Fruit fly (Drosophila melanogaster) whole organism, embryonic: ENCODE measurements around the gene Uba2.

Experiments
- Abd-B ChIP-seq: fragments of 200-800 bp; sonication (Bioruptor generic); optimal IDR thresholded peaks from 2 replicates; lab custom pipeline; 2018; ENCODE audit warnings: missing biosample characterization, mild to moderate bottlenecking, missing genetic modification characterization, moderate library complexity
- Ada2b ChIP-seq: fragments of 200-800 bp; sonication (Bioruptor generic); IDR thresholded peaks from 2 replicates; pipeline ENCODE4 v1.3.6; 2022; ENCODE audit warnings: missing biosample characterization, missing genetic modification characterization
- Antp ChIP-seq: fragments of 200-800 bp; sonication (Bioruptor generic); optimal IDR thresholded peaks from 3 replicates; lab custom pipeline; 2016; ENCODE audit warnings: missing biosample characterization, missing genetic modification characterization
- Bdp1 ChIP-seq: fragments of 200-800 bp; sonication (Bioruptor generic); optimal IDR thresholded peaks from 3 replicates; lab custom pipeline; 2016; ENCODE audit warnings: missing biosample characterization, missing genetic modification characterization
- CG10462 ChIP-seq: fragments of 200-800 bp; sonication (Bioruptor generic); optimal IDR thresholded peaks from 2 replicates; lab custom pipeline; 2016; ENCODE audit warnings: missing biosample characterization, missing genetic modification characterization
- CG10565 ChIP-seq: fragments of 200-800 bp; sonication (Bioruptor generic); optimal IDR thresholded peaks from 3 replicates; lab custom pipeline; 2016; ENCODE audit warnings: missing biosample characterization, mild to moderate bottlenecking, missing genetic modification characterization
- CG10979 ChIP-seq: fragments of 200-800 bp; sonication (Bioruptor generic); optimal IDR thresholded peaks from 2 replicates; lab custom pipeline; 2018; ENCODE audit warnings: missing biosample characterization, mild to moderate bottlenecking, missing genetic modification characterization, moderate library complexity
- CG12391 ChIP-seq: fragments of 200-800 bp; sonication (Bioruptor generic); optimal IDR thresholded peaks from 3 replicates; lab custom pipeline; 2018; ENCODE audit warnings: missing biosample characterization, mild to moderate bottlenecking, missing genetic modification characterization, moderate library complexity
- CG12659 ChIP-seq: fragments of 200-800 bp; sonication (Bioruptor generic); optimal IDR thresholded peaks from 3 replicates; lab custom pipeline; 2017; ENCODE audit warnings: mild to moderate bottlenecking, missing biosample characterization, missing genetic modification reagents, missing genetic modification characterization
- CG13624 ChIP-seq: fragments of 200-800 bp; sonication (Bioruptor generic); optimal IDR thresholded peaks from 2 replicates; lab custom pipeline; 2016; ENCODE audit warnings: missing biosample characterization, missing genetic modification characterization
- CG14710 ChIP-seq: fragments of 200-800 bp; sonication (Bioruptor generic); optimal IDR thresholded peaks from 3 replicates; lab custom pipeline; 2019; ENCODE audit warnings: missing biosample characterization, mild to moderate bottlenecking, missing genetic modification characterization, moderate library complexity
- CG1603 ChIP-seq: fragments of 200-800 bp; sonication (Bioruptor generic); optimal IDR thresholded peaks from 2 replicates; lab custom pipeline; 2019; ENCODE audit warnings: missing biosample characterization, mild to moderate bottlenecking, missing genetic modification characterization, moderate library complexity
- CG17361 ChIP-seq: fragments of 200-800 bp; sonication (Bioruptor generic); IDR thresholded peaks from 3 replicates; pipeline ENCODE4 v1.3.6; 2022; ENCODE audit warnings: missing biosample characterization, missing genetic modification characterization
- CG17612 ChIP-seq: fragments of 200-800 bp; sonication (Bioruptor generic); IDR thresholded peaks from 2 replicates; pipeline ENCODE4 v1.3.6; 2022; ENCODE audit warnings: missing biosample characterization, missing genetic modification characterization
- CG17802 ChIP-seq: fragments of 200-800 bp; sonication (Bioruptor generic); optimal IDR thresholded peaks from 2 replicates; lab custom pipeline; 2018; ENCODE audit warnings: missing biosample characterization, mild to moderate bottlenecking, missing genetic modification characterization, moderate library complexity
- CG1792 ChIP-seq: fragments of 200-800 bp; sonication (Bioruptor generic); optimal IDR thresholded peaks from 2 replicates; lab custom pipeline; 2016; ENCODE audit warnings: missing biosample characterization, missing genetic modification characterization
- CG1832 ChIP-seq: fragments of 200-800 bp; sonication (Bioruptor generic); optimal IDR thresholded peaks from 2 replicates; lab custom pipeline; 2017; ENCODE audit warnings: missing biosample characterization, mild to moderate bottlenecking, missing genetic modification characterization, inconsistent platforms
- CG3065 ChIP-seq: fragments of 200-800 bp; sonication (Bioruptor generic); optimal IDR thresholded peaks from 2 replicates; lab custom pipeline; 2016; ENCODE audit warnings: missing biosample characterization, missing genetic modification characterization
- CG32532 ChIP-seq: fragments of 200-800 bp; sonication (Bioruptor generic); IDR thresholded peaks from 2 replicates; pipeline ENCODE4 v1.3.6; 2022; ENCODE audit warnings: missing biosample characterization, missing genetic modification characterization
- CG6175 ChIP-seq: fragments of 200-800 bp; sonication (Bioruptor generic); IDR thresholded peaks from 3 replicates; pipeline ENCODE4 v1.3.6; 2022; ENCODE audit warnings: missing biosample characterization, missing genetic modification characterization
- CG7745 ChIP-seq: fragments of 200-800 bp; sonication (Bioruptor generic); optimal IDR thresholded peaks from 2 replicates; lab custom pipeline; 2018; ENCODE audit warnings: missing biosample characterization, mild to moderate bottlenecking, missing genetic modification characterization, moderate library complexity
- CG9215 ChIP-seq: fragments of 200-800 bp; sonication (Bioruptor generic); IDR thresholded peaks from 2 replicates; pipeline ENCODE4 v1.3.6; 2022; ENCODE audit warnings: missing biosample characterization, missing genetic modification characterization
- CG9437 ChIP-seq: fragments of 200-800 bp; sonication (Bioruptor generic); optimal IDR thresholded peaks from 2 replicates; lab custom pipeline; 2018; ENCODE audit warnings: missing biosample characterization, mild to moderate bottlenecking, missing genetic modification characterization
- Camta ChIP-seq: fragments of 200-800 bp; sonication (Bioruptor generic); optimal IDR thresholded peaks from 2 replicates; lab custom pipeline; 2016; ENCODE audit warnings: missing biosample characterization, missing genetic modification characterization
- E2f2 ChIP-seq: fragments of 200-800 bp; sonication (Bioruptor generic); IDR thresholded peaks from 2 replicates; pipeline ENCODE4 v1.3.6; 2022; ENCODE audit warnings: missing biosample characterization, missing genetic modification characterization
- Fer1 ChIP-seq: fragments of 200-800 bp; sonication (Bioruptor generic); optimal IDR thresholded peaks from 2 replicates; lab custom pipeline; 2017; ENCODE audit warnings: missing biosample characterization, mild to moderate bottlenecking, missing genetic modification characterization
- Jarid2 ChIP-seq: fragments of 200-800 bp; sonication (Bioruptor generic); optimal IDR thresholded peaks from 3 replicates; lab custom pipeline; 2017; ENCODE audit warnings: mild to moderate bottlenecking, missing biosample characterization, missing genetic modification reagents, missing genetic modification characterization
- Lpt ChIP-seq: fragments of >200 bp; optimal IDR thresholded peaks from 2 replicates; lab custom pipeline; 2018; ENCODE audit warnings: missing biosample characterization, missing genetic modification characterization
- NC2β ChIP-seq: fragments of 200-800 bp; sonication (Bioruptor generic); optimal IDR thresholded peaks from 2 replicates; lab custom pipeline; 2016; ENCODE audit warnings: missing biosample characterization, missing genetic modification characterization
- Spps ChIP-seq: fragments of 200-800 bp; sonication (Bioruptor generic); optimal IDR thresholded peaks from 2 replicates; lab custom pipeline; 2018; ENCODE audit warnings: missing biosample characterization, mild to moderate bottlenecking, missing genetic modification characterization
- Sry-β ChIP-seq: fragments of 200-800 bp; sonication (Bioruptor generic); optimal IDR thresholded peaks from 2 replicates; lab custom pipeline; 2018; ENCODE audit warnings: missing biosample characterization, mild to moderate bottlenecking, missing genetic modification characterization, moderate library complexity
- Xrp1 ChIP-seq: fragments of 200-800 bp; sonication (Bioruptor generic); IDR thresholded peaks from 2 replicates; pipeline ENCODE4 v1.3.6; 2022; ENCODE audit warnings: missing biosample characterization, missing genetic modification characterization
- ab ChIP-seq: fragments of 200-800 bp; sonication (Bioruptor generic); optimal IDR thresholded peaks from 2 replicates; lab custom pipeline; 2016; ENCODE audit warnings: missing biosample characterization, missing genetic modification characterization
- ase ChIP-seq: fragments of 200-800 bp; sonication (Bioruptor generic); IDR thresholded peaks from 3 replicates; pipeline ENCODE4 v1.3.6; 2022; ENCODE audit warnings: missing biosample characterization, missing genetic modification characterization
- cas ChIP-seq: fragments of 200-800 bp; sonication (Bioruptor generic); IDR thresholded peaks from 2 replicates; pipeline ENCODE4 v1.3.6; 2022; ENCODE audit warnings: missing biosample characterization, missing genetic modification characterization
- croc ChIP-seq: fragments of 200-800 bp; sonication (Bioruptor generic); conservative IDR thresholded peaks from 3 replicates; pipeline ENCODE4 v1.3.6; 2022; ENCODE audit warnings: missing biosample characterization, missing genetic modification characterization
- danr ChIP-seq: fragments of 200-800 bp; sonication (Bioruptor generic); IDR thresholded peaks from 2 replicates; pipeline ENCODE4 v1.3.6; 2022; ENCODE audit warnings: missing biosample characterization, missing genetic modification characterization
- dimm ChIP-seq: fragments of 200-800 bp; sonication (Bioruptor generic); IDR thresholded peaks from 2 replicates; pipeline ENCODE4 v1.3.6; 2022; ENCODE audit warnings: missing biosample characterization, missing genetic modification characterization
- dm ChIP-seq: fragments of 200-800 bp; sonication (Bioruptor generic); optimal IDR thresholded peaks from 3 replicates; lab custom pipeline; 2016; ENCODE audit warnings: missing biosample characterization, missing genetic modification characterization
- gcm2 ChIP-seq: fragments of 200-800 bp; sonication (Bioruptor generic); optimal IDR thresholded peaks from 2 replicates; lab custom pipeline; 2016; ENCODE audit warnings: missing biosample characterization, missing genetic modification characterization
- h ChIP-seq: fragments of >200 bp; optimal IDR thresholded peaks from 2 replicates; lab custom pipeline; 2017
- lab ChIP-seq: fragments of 200-800 bp; sonication (Bioruptor generic); optimal IDR thresholded peaks from 3 replicates; lab custom pipeline; 2017; ENCODE audit warnings: missing biosample characterization, missing genetic modification characterization, mild to moderate bottlenecking, moderate library complexity, missing genetic modification reagents
- nau ChIP-seq: fragments of 200-800 bp; sonication (Bioruptor generic); optimal IDR thresholded peaks from 3 replicates; lab custom pipeline; 2017; ENCODE audit warnings: missing biosample characterization, mild to moderate bottlenecking, missing genetic modification characterization, missing genetic modification reagents
- pan ChIP-seq, 4 experiments: fragments of >200 bp in 3 of 4; fragments of 200-800 bp in 1 of 4; sonication (Bioruptor generic) in 1 of 4; optimal IDR thresholded peaks in 3 of 4; IDR thresholded peaks in 1 of 4; 2 replicates each; pipeline versions ENCODE4 v1.3.6 to Lab custom; 2017 to 2022; ENCODE audit warnings: missing biosample characterization in 2 of 4, missing genetic modification characterization in 2 of 4, mixed read lengths in 1 of 4
- pho ChIP-seq: fragments of 200-800 bp; sonication (Bioruptor generic); optimal IDR thresholded peaks from 2 replicates; lab custom pipeline; 2016; ENCODE audit warnings: missing biosample characterization, missing genetic modification characterization
- sd ChIP-seq: fragments of 200-800 bp; sonication (Bioruptor generic); optimal IDR thresholded peaks from 3 replicates; lab custom pipeline; 2018; ENCODE audit warnings: missing biosample characterization, mild to moderate bottlenecking, missing genetic modification characterization, moderate library complexity
- sens-2 ChIP-seq: fragments of 200-800 bp; sonication (Bioruptor generic); IDR thresholded peaks from 2 replicates; pipeline ENCODE4 v1.3.6; 2022; ENCODE audit warnings: missing biosample characterization, missing genetic modification characterization
- tna ChIP-seq: fragments of 200-800 bp; sonication (Bioruptor generic); IDR thresholded peaks from 2 replicates; pipeline ENCODE4 v1.3.6; 2022; ENCODE audit warnings: missing biosample characterization, missing genetic modification characterization; ENCODE audit not compliant: partially characterized antibody
- z ChIP-seq: fragments of 200-800 bp; sonication (Bioruptor generic); IDR thresholded peaks from 3 replicates; pipeline ENCODE4 v1.3.6; 2022; ENCODE audit warnings: missing biosample characterization, missing genetic modification characterization

Gene Uba2

dm6 chr3L:8153206-8153996 lies 25.8 kb upstream of the Uba2 start (continued):
- TF ChIP-seq Fer1 (GFP tag; lab: Kevin White, UChicago), result peak; percentile 48
- no peak for TF ChIP-seq dm
- TF ChIP-seq CG14710 (tag; lab: Kevin White, UChicago), result peak; percentile 29
- peak; percentile 19 for TF ChIP-seq CG10462 (GFP tag; lab: Kevin White, UChicago)
- peak; percentile 60; the same call in 1 of the 3 replicates for TF ChIP-seq ase (GFP tag; lab: Robert Waterston, UW)
- no peak for TF ChIP-seq CG13624 (GFP tag; lab: Kevin White, UChicago)
- TF ChIP-seq CG17612 (GFP tag; lab: Robert Waterston, UW), result no peak
- no peak for TF ChIP-seq CG17802
- TF ChIP-seq CG3065 (GFP tag; lab: Kevin White, UChicago), result no peak
- peak; percentile 10 for TF ChIP-seq NC2β (GFP tag; lab: Kevin White, UChicago)
- TF ChIP-seq CG9437 (GFP tag; lab: Kevin White, UChicago), result peak; percentile 43
- peak; percentile 53; the same call in 1 of the 3 replicates for TF ChIP-seq CG6175
- peak; percentile 47 for TF ChIP-seq lab (GFP tag; lab: Kevin White, UChicago)
- TF ChIP-seq cas, result no peak
- TF ChIP-seq Sry-β (GFP tag; lab: Kevin White, UChicago), result no peak
- peak; percentile 58 for TF ChIP-seq CG12659 (GFP tag; lab: Kevin White, UChicago)
- TF ChIP-seq dimm, result no peak
- TF ChIP-seq sens-2 (GFP tag; lab: Robert Waterston, UW), result no peak
- peak; percentile 33 for TF ChIP-seq Abd-B
- TF ChIP-seq Camta (GFP tag; lab: Kevin White, UChicago), result peak; percentile 26
- no peak for TF ChIP-seq CG9215 (GFP tag; lab: Robert Waterston, UW)
- TF ChIP-seq CG10979 (tag; lab: Kevin White, UChicago), result peak; percentile 61
- TF ChIP-seq CG1792, result no peak
- TF ChIP-seq CG10565 (GFP tag; lab: Kevin White, UChicago), result no peak
- TF ChIP-seq E2f2 (GFP tag; lab: Robert Waterston, UW), result no peak
- no peak for TF ChIP-seq Lpt
- 0 out of 3 replicates have a peak, but pooled peaks have one; percentile 29 for TF ChIP-seq CG17361 (GFP tag; lab: Robert Waterston, UW)
- TF ChIP-seq CG1832 (GFP tag; lab: Kevin White, UChicago), result no peak
- TF ChIP-seq gcm2, result no peak
- TF ChIP-seq pan (optimal IDR thresholded peaks at IDR 0.05; lab: Kevin White, UChicago), result no peak
- TF ChIP-seq pan (GFP tag; optimal IDR thresholded peaks at IDR 0.05 in 1 of 2, IDR thresholded peaks at IDR 0.05 in 1 of 2), result peak in 1 of 2 experiments; percentile 69
- peak; percentile 50 for TF ChIP-seq Ada2b
- peak; percentile 63 for TF ChIP-seq CG1603
- TF ChIP-seq Antp, result peak; percentile 32
- no peak for TF ChIP-seq h
- TF ChIP-seq z (GFP tag; lab: Robert Waterston, UW), result no peak
- 0 out of 2 replicates have a peak, but pooled peaks have one; percentile 23 for TF ChIP-seq danr (GFP tag; lab: Robert Waterston, UW)
- TF ChIP-seq sd, result no peak
- peak; percentile 9 for TF ChIP-seq Bdp1 (GFP tag; lab: Kevin White, UChicago)
- TF ChIP-seq CG32532, result no peak
- TF ChIP-seq Spps (tag; lab: Kevin White, UChicago), result no peak
- TF ChIP-seq Xrp1, result peak; percentile 47; the same call in 1 of the 2 replicates
- no peak for TF ChIP-seq CG7745 (tag; lab: Kevin White, UChicago)
- peak; percentile 49 for TF ChIP-seq CG12391
- peak; percentile 62 for TF ChIP-seq nau (GFP tag; lab: Kevin White, UChicago)
- no peak for TF ChIP-seq pho (GFP tag; lab: Kevin White, UChicago)
- no peak for TF ChIP-seq tna
- peak; percentile 36; the same call in 2 of the 3 replicates for TF ChIP-seq croc (GFP tag; lab: Robert Waterston, UW)
- no peak for TF ChIP-seq Jarid2 (GFP tag; lab: Kevin White, UChicago)
- TF ChIP-seq ab (GFP tag; lab: Kevin White, UChicago), result peak; percentile 1
